Fruit fly (Drosophila melanogaster): ENCODE data around the gene CG13965.

CG13965 gene

dm6 chr2L:19958520-19959161 lies 3.5 kb downstream of the CG13965 start, which contains the start of gene COX4:
Gene COX4 (plus strand): TSS chr2L:19958713.
- TF ChIP-seq CG1620 (GFP tag; optimal IDR thresholded peaks at IDR 0.05) (no peak), CG12768 (GFP tag; optimal IDR thresholded peaks at IDR 0.05) (no peak), cic (GFP tag; optimal IDR thresholded peaks at IDR 0.05) (no peak), ovo (GFP tag; optimal IDR thresholded peaks at IDR 0.05) (peak; percentile 48), bab1 (GFP tag; optimal IDR thresholded peaks at IDR 0.05) (peak; percentile 20), Clk (GFP tag; optimal IDR thresholded peaks at IDR 0.05) (no peak), tj (GFP tag; optimal IDR thresholded peaks at IDR 0.05) (no peak)

- no peak for TF ChIP-seq tj (GFP tag; optimal IDR thresholded peaks at IDR 0.05)
- no peak for TF ChIP-seq Clk (GFP tag; optimal IDR thresholded peaks at IDR 0.05)
- no peak for TF ChIP-seq Mnt (GFP tag; optimal IDR thresholded peaks at IDR 0.05)
Measured at dm6 chr2L:19952221-19952620, 9.9 kb downstream of the CG13965 start.

- TF ChIP-seq pad (GFP tag; optimal IDR thresholded peaks at IDR 0.05) (peak; percentile 39), ovo (GFP tag; optimal IDR thresholded peaks at IDR 0.05) (no peak), Crg-1 (GFP tag; optimal IDR thresholded peaks at IDR 0.05) (no peak), toe (GFP tag; optimal IDR thresholded peaks at IDR 0.05) (no peak), CG33017 (tag; optimal IDR thresholded peaks at IDR 0.05) (no peak)
Measured at dm6 chr2L:19951543-19952163, 10.5 kb downstream of the CG13965 start.

- TF ChIP-seq Hr96 (GFP tag; optimal IDR thresholded peaks at IDR 0.05) (no peak), CG7045 (GFP tag; optimal IDR thresholded peaks at IDR 0.05) (no peak), CG7101 (tag; optimal IDR thresholded peaks at IDR 0.05) (no peak), ovo (GFP tag; optimal IDR thresholded peaks at IDR 0.05) (no peak), Crg-1 (GFP tag; optimal IDR thresholded peaks at IDR 0.05) (no peak), kay (GFP tag; ENCODE audit: borderline replicate concordance) (no peak), toe (GFP tag; optimal IDR thresholded peaks at IDR 0.05) (no peak), Mnt (GFP tag; optimal IDR thresholded peaks at IDR 0.05) (no peak), tj (GFP tag; optimal IDR thresholded peaks at IDR 0.05) (no peak), CG5204 (GFP tag; optimal IDR thresholded peaks at IDR 0.05) (no peak), cnc (optimal IDR thresholded peaks at IDR 0.05) (no peak), CG14711 (tag; optimal IDR thresholded peaks at IDR 0.05) (no peak), pad (GFP tag; optimal IDR thresholded peaks at IDR 0.05) (no peak), CG12768 (GFP tag; optimal IDR thresholded peaks at IDR 0.05) (no peak)
Measured at dm6 chr2L:19949600-19949999, 12.6 kb downstream of the CG13965 start.

- TF ChIP-seq pad (GFP tag; optimal IDR thresholded peaks at IDR 0.05) (no peak), bab1 (GFP tag; optimal IDR thresholded peaks at IDR 0.05) (no peak), Clk (GFP tag; optimal IDR thresholded peaks at IDR 0.05) (no peak), Mnt (GFP tag; optimal IDR thresholded peaks at IDR 0.05) (no peak), toe (GFP tag; optimal IDR thresholded peaks at IDR 0.05) (no peak), ovo (GFP tag; optimal IDR thresholded peaks at IDR 0.05) (no peak), CG7101 (tag; optimal IDR thresholded peaks at IDR 0.05) (no peak), CG14711 (tag; optimal IDR thresholded peaks at IDR 0.05) (no peak), CG1620 (GFP tag; optimal IDR thresholded peaks at IDR 0.05) (no peak), Crg-1 (GFP tag; optimal IDR thresholded peaks at IDR 0.05) (no peak), tj (GFP tag; optimal IDR thresholded peaks at IDR 0.05) (no peak)
Measured at dm6 chr2L:19947992-19948524, 14.1 kb downstream of the CG13965 start.

dm6 chr2L:19944309-19945172 lies 17.6 kb downstream of the CG13965 start:
- TF ChIP-seq CG7101 (tag; optimal IDR thresholded peaks at IDR 0.05) (no peak), CG33017 (tag; optimal IDR thresholded peaks at IDR 0.05) (no peak), CG14711 (tag; optimal IDR thresholded peaks at IDR 0.05) (no peak), CG5204 (GFP tag; optimal IDR thresholded peaks at IDR 0.05) (no peak), Crg-1 (GFP tag; optimal IDR thresholded peaks at IDR 0.05) (no peak), kay (GFP tag; ENCODE audit: borderline replicate concordance) (no peak), Hr96 (GFP tag; optimal IDR thresholded peaks at IDR 0.05) (no peak), CG12768 (GFP tag; optimal IDR thresholded peaks at IDR 0.05) (no peak), bab1 (GFP tag; optimal IDR thresholded peaks at IDR 0.05) (no peak), ovo (GFP tag; optimal IDR thresholded peaks at IDR 0.05) (no peak), pad (GFP tag; optimal IDR thresholded peaks at IDR 0.05) (no peak), cnc (optimal IDR thresholded peaks at IDR 0.05) (no peak), Mnt (GFP tag; optimal IDR thresholded peaks at IDR 0.05) (no peak), CG1620 (GFP tag; optimal IDR thresholded peaks at IDR 0.05) (no peak), CG7045 (GFP tag; optimal IDR thresholded peaks at IDR 0.05) (no peak), Clk (GFP tag; optimal IDR thresholded peaks at IDR 0.05) (no peak), cic (GFP tag; optimal IDR thresholded peaks at IDR 0.05) (no peak), toe (GFP tag; optimal IDR thresholded peaks at IDR 0.05) (no peak), tj (GFP tag; optimal IDR thresholded peaks at IDR 0.05) (no peak)
